Worm (Caenorhabditis elegans): ENCODE results near the gene dct-6.

Gene dct-6

ce11 chrIII:5988010-5988409, 21.8 kb downstream of the dct-6 start:
- no peak for TF ChIP-seq nhr-12 (tag; optimal IDR thresholded peaks at IDR 0.05)
- TF ChIP-seq egl-27 (tag; optimal IDR thresholded peaks at IDR 0.05) = no peak
- no peak for TF ChIP-seq mab-5 (tag; optimal IDR thresholded peaks at IDR 0.05)
- no peak for TF ChIP-seq lin-11 (tag; optimal IDR thresholded peaks at IDR 0.05)
- peak in 1 of 2 experiments; percentile 36 for TF ChIP-seq lsy-2 (tag; optimal IDR thresholded peaks at IDR 0.05)
- peak; percentile 24 for TF ChIP-seq crh-2 (tag; optimal IDR thresholded peaks at IDR 0.05)
- TF ChIP-seq unc-55 (GFP tag; optimal IDR thresholded peaks at IDR 0.05) = peak; percentile 56
- TF ChIP-seq skn-1 (tag; optimal IDR thresholded peaks at IDR 0.05) = no peak
- no peak for TF ChIP-seq nhr-77 (tag; optimal IDR thresholded peaks at IDR 0.05)
- peak; percentile 35 for TF ChIP-seq C34F6.9 (tag; optimal IDR thresholded peaks at IDR 0.05)
- TF ChIP-seq unc-62 (GFP tag; optimal IDR thresholded peaks at IDR 0.05) = no peak
- no peak for TF ChIP-seq nhr-11 (tag; optimal IDR thresholded peaks at IDR 0.05)
- TF ChIP-seq F13H6.1 (tag; optimal IDR thresholded peaks at IDR 0.05) = peak; percentile 8
- TF ChIP-seq nhr-10 (tag; optimal IDR thresholded peaks at IDR 0.05) = no peak
- peak; percentile 24 for TF ChIP-seq nhr-129 (tag; optimal IDR thresholded peaks at IDR 0.05)
- no peak for TF ChIP-seq blmp-1 (tag; optimal IDR thresholded peaks at IDR 0.05; ENCODE audit: insufficient read depth)
- no peak for TF ChIP-seq lin-39 (tag; optimal IDR thresholded peaks at IDR 0.05)

ce11 chrIII:5988461-5988860, 22.2 kb downstream of the dct-6 start:
- no peak for TF ChIP-seq ama-1 (optimal IDR thresholded peaks at IDR 0.05)

- peak; percentile 43 for TF ChIP-seq gmeb-1 (tag; optimal IDR thresholded peaks at IDR 0.05)
- peak; percentile 48 for TF ChIP-seq F13H6.1 (tag; optimal IDR thresholded peaks at IDR 0.05)
- no peak for TF ChIP-seq nhr-21 (tag; optimal IDR thresholded peaks at IDR 0.05)
- no peak for TF ChIP-seq lin-39 (tag; optimal IDR thresholded peaks at IDR 0.05)
- TF ChIP-seq nhr-6 (tag; optimal IDR thresholded peaks at IDR 0.05) = no peak
- no peak for TF ChIP-seq lin-11 (tag; optimal IDR thresholded peaks at IDR 0.05)
- no peak for TF ChIP-seq elt-3 (tag; optimal IDR thresholded peaks at IDR 0.05)
- peak; percentile 32 for TF ChIP-seq sem-4 (tag; optimal IDR thresholded peaks at IDR 0.05)
- TF ChIP-seq C34F6.9 (tag; optimal IDR thresholded peaks at IDR 0.05) = peak; percentile 34
- no peak for TF ChIP-seq nhr-12 (tag; optimal IDR thresholded peaks at IDR 0.05)
- TF ChIP-seq ztf-4 (tag; optimal IDR thresholded peaks at IDR 0.05) = no peak
- TF ChIP-seq mab-5 (tag; optimal IDR thresholded peaks at IDR 0.05) = peak; percentile 80
- peak; percentile 3 for TF ChIP-seq sma-3 (GFP tag; optimal IDR thresholded peaks at IDR 0.05)
- peak; percentile 39 for TF ChIP-seq nhr-129 (tag; optimal IDR thresholded peaks at IDR 0.05)
- TF ChIP-seq nhr-25 (tag; optimal IDR thresholded peaks at IDR 0.05) = peak; percentile 34
- peak; percentile 33 for TF ChIP-seq crh-2 (tag; optimal IDR thresholded peaks at IDR 0.05)
- TF ChIP-seq sma-9 (GFP tag; optimal IDR thresholded peaks at IDR 0.05) = no peak
- no peak for TF ChIP-seq sma-9 (tag; optimal IDR thresholded peaks at IDR 0.05)
- no peak for TF ChIP-seq mbf-1 (tag; optimal IDR thresholded peaks at IDR 0.05)
- TF ChIP-seq lsy-2 (tag; optimal IDR thresholded peaks at IDR 0.05) = peak in 1 of 2 experiments; percentile 40
Measured at ce11 chrIII:5988991-5989726, 22.9 kb downstream of the dct-6 start.

ce11 chrIII:5990090-5990489, 23.9 kb downstream of the dct-6 start:
- peak; percentile 52 for TF ChIP-seq C34F6.9 (tag; optimal IDR thresholded peaks at IDR 0.05)
- TF ChIP-seq nhr-129 (tag; optimal IDR thresholded peaks at IDR 0.05) = peak; percentile 9
- no peak for TF ChIP-seq unc-39 (tag; optimal IDR thresholded peaks at IDR 0.05)
- no peak for TF ChIP-seq fos-1 (tag; optimal IDR thresholded peaks at IDR 0.05)
- TF ChIP-seq mab-5 (tag; optimal IDR thresholded peaks at IDR 0.05) = no peak
- TF ChIP-seq unc-55 (GFP tag; optimal IDR thresholded peaks at IDR 0.05) = peak; percentile 73
- TF ChIP-seq ceh-16 (tag; optimal IDR thresholded peaks at IDR 0.05) = no peak
- no peak for TF ChIP-seq alr-1 (tag; optimal IDR thresholded peaks at IDR 0.05)
- TF ChIP-seq nhr-21 (tag; optimal IDR thresholded peaks at IDR 0.05) = no peak
- no peak for TF ChIP-seq mbf-1 (tag; optimal IDR thresholded peaks at IDR 0.05)
- TF ChIP-seq ZK546.5 (tag; optimal IDR thresholded peaks at IDR 0.05) = no peak
- no peak for TF ChIP-seq nhr-12 (tag; optimal IDR thresholded peaks at IDR 0.05)
- TF ChIP-seq ceh-82 (tag; optimal IDR thresholded peaks at IDR 0.05) = no peak

All from whole organism, L2 larva.